Fruit fly (Drosophila melanogaster): ENCODE measurements around the gene CG32638.

CG32638 gene

DNA sequence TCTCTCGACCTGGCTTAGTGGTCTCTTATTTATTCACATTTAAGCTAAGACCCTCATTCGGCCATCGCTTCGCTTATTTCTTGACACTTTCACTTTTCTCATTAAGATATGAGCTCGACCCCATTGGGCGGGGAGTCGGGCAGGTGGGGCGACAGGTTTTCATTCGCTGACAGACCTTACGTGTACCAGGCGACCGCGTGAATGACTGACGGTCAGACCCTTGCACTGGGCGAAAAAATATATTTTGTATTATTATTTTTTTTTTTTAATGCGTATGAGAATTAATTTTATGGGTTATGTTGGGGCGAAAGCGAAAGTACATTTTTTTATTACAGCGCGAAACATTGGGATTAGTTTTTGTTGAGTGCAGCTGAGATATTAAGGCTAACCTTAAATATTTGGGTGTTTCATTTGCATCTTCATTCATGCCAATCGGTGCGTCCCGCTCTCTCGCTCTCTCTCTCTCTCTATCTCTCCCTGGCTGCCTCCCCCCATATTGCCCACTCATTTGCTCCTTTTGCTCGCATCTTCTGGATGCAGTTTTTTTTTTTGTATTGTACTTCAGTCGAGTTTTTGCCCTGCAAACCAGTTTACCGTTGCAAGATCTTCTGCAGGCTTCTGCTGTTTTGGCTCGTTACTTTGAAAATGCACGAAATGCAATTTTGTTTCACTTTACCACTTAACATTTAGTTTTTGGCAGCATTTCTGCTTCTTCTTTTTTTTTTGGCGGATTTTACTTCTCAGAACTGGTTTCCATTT, 8.5 kb upstream of the CG32638 start (continued):
- no peak for TF ChIP-seq trem (tag; optimal IDR thresholded peaks at IDR 0.05)
- no peak for TF ChIP-seq Hmr (GFP tag; optimal IDR thresholded peaks at IDR 0.05)
- no peak for TF ChIP-seq hbn (GFP tag; IDR thresholded peaks at IDR 0.05; ENCODE audit: partially characterized antibody)
- peak; percentile 43 for TF ChIP-seq bcd (GFP tag; optimal IDR thresholded peaks at IDR 0.05)
- peak; percentile 24; the same call in 1 of the 2 replicates for TF ChIP-seq CG6272 (GFP tag; IDR thresholded peaks at IDR 0.05)
- TF ChIP-seq Hr51 (GFP tag; optimal IDR thresholded peaks at IDR 0.05): peak in 1 of 2 experiments; percentile 60
- TF ChIP-seq Dad (GFP tag; optimal IDR thresholded peaks at IDR 0.05): no peak
- TF ChIP-seq CG17328 (GFP tag; IDR thresholded peaks at IDR 0.05): peak; percentile 75
- peak; percentile 34 for TF ChIP-seq CG18599 (GFP tag; optimal IDR thresholded peaks at IDR 0.05)
- TF ChIP-seq ac (GFP tag; optimal IDR thresholded peaks at IDR 0.05): no peak
- TF ChIP-seq CG2116 (GFP tag; optimal IDR thresholded peaks at IDR 0.05): no peak
- TF ChIP-seq Myb (GFP tag; optimal IDR thresholded peaks at IDR 0.05): no peak
- TF ChIP-seq cg (GFP tag; optimal IDR thresholded peaks at IDR 0.05): no peak
- TF ChIP-seq Bteb2 (GFP tag; optimal IDR thresholded peaks at IDR 0.05): no peak
- TF ChIP-seq eyg (GFP tag; optimal IDR thresholded peaks at IDR 0.05): no peak
- peak; percentile 70 for TF ChIP-seq wor (GFP tag; IDR thresholded peaks at IDR 0.05)
- no peak for TF ChIP-seq hkb (optimal IDR thresholded peaks at IDR 0.05)
- TF ChIP-seq hkb (GFP tag; IDR thresholded peaks at IDR 0.05): peak; percentile 81
- no peak for TF ChIP-seq chn (GFP tag; optimal IDR thresholded peaks at IDR 0.05)
- no peak for TF ChIP-seq CG12071 (GFP tag; optimal IDR thresholded peaks at IDR 0.05)
- peak; percentile 39; the same call in 1 of the 4 replicates for TF ChIP-seq Gug (GFP tag; IDR thresholded peaks at IDR 0.05)
- TF ChIP-seq Chrac-16 (GFP tag; optimal IDR thresholded peaks at IDR 0.05): no peak
- TF ChIP-seq CG15601 (tag; optimal IDR thresholded peaks at IDR 0.05): peak; percentile 50
- no peak for TF ChIP-seq CG3995 (GFP tag; optimal IDR thresholded peaks at IDR 0.05)
- no peak for TF ChIP-seq CG16815 (GFP tag; optimal IDR thresholded peaks at IDR 0.05)
- no peak for TF ChIP-seq CG10565 (GFP tag; optimal IDR thresholded peaks at IDR 0.05)
- TF ChIP-seq Dfd (GFP tag; optimal IDR thresholded peaks at IDR 0.05): no peak
- peak; percentile 43; the same call in 1 of the 2 replicates for TF ChIP-seq dimm (GFP tag; IDR thresholded peaks at IDR 0.05)
- TF ChIP-seq CG34376 (GFP tag; optimal IDR thresholded peaks at IDR 0.05): no peak
- TF ChIP-seq CG1792 (GFP tag; optimal IDR thresholded peaks at IDR 0.05): no peak
- no peak for TF ChIP-seq CG34224 (GFP tag; IDR thresholded peaks at IDR 0.05; ENCODE audit: partially characterized antibody)
- TF ChIP-seq CG2712 (tag; optimal IDR thresholded peaks at IDR 0.05): peak; percentile 43
- peak; percentile 39 for TF ChIP-seq pros (GFP tag; optimal IDR thresholded peaks at IDR 0.05)
- no peak for TF ChIP-seq CG6683 (GFP tag; optimal IDR thresholded peaks at IDR 0.05)
- TF ChIP-seq CG9797 (GFP tag; optimal IDR thresholded peaks at IDR 0.05): no peak
- TF ChIP-seq al (GFP tag; IDR thresholded peaks at IDR 0.05): no peak
- TF ChIP-seq NC2β (GFP tag; optimal IDR thresholded peaks at IDR 0.05): no peak
- no peak for TF ChIP-seq Dll (GFP tag; IDR thresholded peaks at IDR 0.05; ENCODE audit: partially characterized antibody)
- no peak for TF ChIP-seq Scr (GFP tag; IDR thresholded peaks at IDR 0.05; ENCODE audit: partially characterized antibody)
- peak; percentile 45 for TF ChIP-seq H2.0 (GFP tag; IDR thresholded peaks at IDR 0.05)
- TF ChIP-seq gt (GFP tag; IDR thresholded peaks at IDR 0.05): no peak
- TF ChIP-seq Doc2 (GFP tag; IDR thresholded peaks at IDR 0.05): no peak
- peak; percentile 33 for TF ChIP-seq CG3407 (GFP tag; optimal IDR thresholded peaks at IDR 0.05)
- TF ChIP-seq CG7357 (GFP tag; IDR thresholded peaks at IDR 0.05): 0 out of 3 replicates have a peak, but pooled peaks have one; percentile 21
- no peak for TF ChIP-seq Mad (GFP tag; optimal IDR thresholded peaks at IDR 0.05)
- no peak for TF ChIP-seq usp (GFP tag; optimal IDR thresholded peaks at IDR 0.05)
- TF ChIP-seq gfzf (GFP tag; optimal IDR thresholded peaks at IDR 0.05): no peak
- TF ChIP-seq Fer2 (tag; optimal IDR thresholded peaks at IDR 0.05): no peak
- no peak for TF ChIP-seq Adf1 (GFP tag; IDR thresholded peaks at IDR 0.05)
- TF ChIP-seq CG6654 (GFP tag; optimal IDR thresholded peaks at IDR 0.05): no peak
